Worm (Caenorhabditis elegans) whole organism, young adult: ENCODE results near the gene utp-20.

Experiments
- efl-1 ChIP-seq: fragments of 150-350 bp; optimal IDR thresholded peaks from 2 replicates; lab custom pipeline; 2014; ENCODE audit warnings: missing biosample characterization, missing genetic modification reagents, missing genetic modification characterization
- madf-3 ChIP-seq: fragments of 200-800 bp; sonication (Bioruptor generic); IDR thresholded peaks from 2 replicates; pipeline ENCODE4 v1.3.6; 2022; ENCODE audit warnings: missing genetic modification reagents, missing genetic modification characterization, missing compliant biosample characterization
- pha-4 ChIP-seq: fragments of 150-350 bp; sonication (generic microtip); optimal IDR thresholded peaks from 2 replicates; lab custom pipeline; 2014; ENCODE audit warnings: missing biosample characterization, missing genetic modification reagents, missing genetic modification characterization
- rpc-1 ChIP-seq, 2 experiments: fragments of 150-350 bp in 1 of 2; sonication (generic microtip) in 1 of 2; optimal IDR thresholded peaks; 2 replicates each; lab custom pipeline; 2014 to 2018; ENCODE audit warnings: missing biosample characterization in 1 of 2, missing genetic modification characterization in 1 of 2, missing genetic modification reagents in 1 of 2, missing genotype in 1 of 2
- zim-3 ChIP-seq: sonication (generic microtip); optimal IDR thresholded peaks from 2 replicates; lab custom pipeline; 2017; ENCODE audit warnings: mild to moderate bottlenecking, missing genetic modification characterization, moderate library complexity, missing compliant biosample characterization

ce11 chrII:6499067-6499466 lies 37.1 kb upstream of the utp-20 start, which contains the start of gene twk-49:
- TF ChIP-seq zim-3 (tag; lab: Kevin White, UChicago) = no peak
- TF ChIP-seq rpc-1 (optimal IDR thresholded peaks at IDR 0.05; lab: Kevin White, UChicago) = no peak
- no peak for TF ChIP-seq rpc-1 (tag; optimal IDR thresholded peaks at IDR 0.05; lab: Kevin White, UChicago)
- TF ChIP-seq madf-3 (GFP tag; lab: Robert Waterston, UW) = no peak
- no peak for TF ChIP-seq efl-1 (GFP tag; lab: Kevin White, UChicago)
- no peak for TF ChIP-seq pha-4 (tag; lab: Kevin White, UChicago)
